Worm (Caenorhabditis elegans) whole organism, young adult: ENCODE results near the gene B0222.15.
A peak's percentile ranks its signal among the peaks of the same experiment; 100 is the strongest.

ENCODE experiments used
- B0035.1 ChIP-seq: sonication (generic microtip); optimal IDR thresholded peaks from 2 replicates; lab custom pipeline; 2016; ENCODE audit warnings: missing genetic modification characterization, mild to moderate bottlenecking, missing compliant biosample characterization, missing genotype, missing genetic modification reagents
- F10E7.11 ChIP-seq: sonication (generic microtip); optimal IDR thresholded peaks from 2 replicates; lab custom pipeline; 2017; ENCODE audit warnings: mild to moderate bottlenecking, missing genetic modification characterization, moderate library complexity, missing compliant biosample characterization
- F37B4.10 ChIP-seq: fragments of 200-800 bp; sonication (Bioruptor generic); IDR thresholded peaks from 2 replicates; pipeline ENCODE4 v1.3.6; 2022; ENCODE audit warnings: missing genetic modification characterization, missing compliant biosample characterization
- F55B11.4 ChIP-seq: sonication (generic microtip); optimal IDR thresholded peaks from 2 replicates; lab custom pipeline; 2016; ENCODE audit warnings: missing compliant biosample characterization, missing genetic modification characterization, borderline replicate concordance; ENCODE audit not compliant: insufficient read depth
- F57C9.4 ChIP-seq: sonication (generic microtip); optimal IDR thresholded peaks from 2 replicates; lab custom pipeline; 2017; ENCODE audit warnings: mild to moderate bottlenecking, missing genetic modification characterization, missing compliant biosample characterization
- Y53F4B.3 ChIP-seq: fragments of 200-800 bp; sonication (Bioruptor generic); IDR thresholded peaks from 2 replicates; pipeline ENCODE4 v1.3.6; 2022; ENCODE audit warnings: missing genetic modification reagents, missing genetic modification characterization, missing compliant biosample characterization
- Y56A3A.18 ChIP-seq: fragments of 200-800 bp; sonication (Bioruptor generic); IDR thresholded peaks from 2 replicates; pipeline ENCODE4 v1.3.6; 2022; ENCODE audit warnings: missing genetic modification reagents, missing genetic modification characterization, missing compliant biosample characterization
- Y79H2A.3 ChIP-seq: fragments of 200-800 bp; sonication (Bioruptor generic); conservative IDR thresholded peaks from 2 replicates; pipeline ENCODE4 v1.3.6; 2022; ENCODE audit warnings: missing genetic modification reagents, missing genetic modification characterization, missing compliant biosample characterization
- akir-1 ChIP-seq: fragments of 200-800 bp; sonication (Bioruptor generic); optimal IDR thresholded peaks from 2 replicates; lab custom pipeline; 2018; ENCODE audit warnings: mild to moderate bottlenecking, missing genetic modification characterization, moderate library complexity, missing compliant biosample characterization
- aptf-3 ChIP-seq: fragments of 200-800 bp; sonication (Bioruptor generic); IDR thresholded peaks from 2 replicates; pipeline ENCODE4 v1.3.6; 2022; ENCODE audit warnings: missing genetic modification characterization, missing compliant biosample characterization
- atf-7 ChIP-seq: sonication (generic microtip); optimal IDR thresholded peaks from 2 replicates; lab custom pipeline; 2017; ENCODE audit warnings: mild to moderate bottlenecking, missing genetic modification characterization, missing compliant biosample characterization
- attf-6 ChIP-seq: fragments of 200-800 bp; sonication (Bioruptor generic); IDR thresholded peaks from 2 replicates; pipeline ENCODE4 v1.3.6; 2022; ENCODE audit warnings: missing genetic modification reagents, missing genetic modification characterization, missing compliant biosample characterization
- bed-2 ChIP-seq: fragments of 200-800 bp; sonication (Bioruptor generic); IDR thresholded peaks from 2 replicates; pipeline ENCODE4 v1.3.6; 2022; ENCODE audit warnings: missing genetic modification reagents, missing genetic modification characterization, missing compliant biosample characterization
- chd-7 ChIP-seq: sonication (generic microtip); optimal IDR thresholded peaks from 2 replicates; lab custom pipeline; 2016; ENCODE audit warnings: mild to moderate bottlenecking, missing genetic modification characterization, moderate library complexity, missing compliant biosample characterization
- dox-1 ChIP-seq: fragments of 200-800 bp; sonication (Bioruptor generic); IDR thresholded peaks from 2 replicates; pipeline ENCODE4 v1.3.6; 2022; ENCODE audit warnings: missing genetic modification reagents, missing genetic modification characterization, missing compliant biosample characterization
- egl-18 ChIP-seq: fragments of 200-800 bp; sonication (Bioruptor generic); IDR thresholded peaks from 2 replicates; pipeline ENCODE4 v1.3.6; 2022; ENCODE audit warnings: missing genetic modification reagents, missing genetic modification characterization, missing compliant biosample characterization
- ekl-4 ChIP-seq: fragments of 200-800 bp; sonication (Bioruptor generic); IDR thresholded peaks from 2 replicates; pipeline ENCODE4 v1.3.6; 2022; ENCODE audit warnings: missing genetic modification reagents, missing genetic modification characterization, missing compliant biosample characterization
- hmg-1.2 ChIP-seq: fragments of 200-800 bp; sonication (Bioruptor generic); IDR thresholded peaks from 2 replicates; pipeline ENCODE4 v1.3.6; 2022; ENCODE audit warnings: missing genetic modification reagents, missing genetic modification characterization, missing compliant biosample characterization
- hmg-20 ChIP-seq: fragments of 200-800 bp; sonication (Bioruptor generic); IDR thresholded peaks from 2 replicates; pipeline ENCODE4 v1.3.6; 2022; ENCODE audit warnings: missing genetic modification reagents, missing genetic modification characterization, missing compliant biosample characterization
- hsf-1 ChIP-seq: fragments of 200-800 bp; sonication (Bioruptor generic); IDR thresholded peaks from 2 replicates; pipeline ENCODE4 v1.3.6; 2022; ENCODE audit warnings: missing genetic modification reagents, missing genetic modification characterization, missing compliant biosample characterization
- lag-1 ChIP-seq: fragments of 200-800 bp; sonication (Bioruptor generic); IDR thresholded peaks from 2 replicates; pipeline ENCODE4 v1.3.6; 2022; ENCODE audit warnings: missing genetic modification reagents, missing genetic modification characterization, missing compliant biosample characterization
- lin-54 ChIP-seq: fragments of 200-800 bp; sonication (Bioruptor generic); optimal IDR thresholded peaks from 2 replicates; lab custom pipeline; 2018; ENCODE audit warnings: mild to moderate bottlenecking, missing genetic modification characterization, missing compliant biosample characterization
- lir-1 ChIP-seq: fragments of 200-800 bp; sonication (Bioruptor generic); conservative IDR thresholded peaks from 2 replicates; pipeline ENCODE4 v1.3.6; 2022; ENCODE audit warnings: missing genetic modification reagents, missing genetic modification characterization, missing compliant biosample characterization
- madf-10 ChIP-seq: sonication (generic microtip); optimal IDR thresholded peaks from 2 replicates; lab custom pipeline; 2016; ENCODE audit warnings: mild to moderate bottlenecking, missing genetic modification characterization, missing compliant biosample characterization
- madf-8 ChIP-seq: fragments of 200-800 bp; sonication (Bioruptor generic); conservative IDR thresholded peaks from 2 replicates; pipeline ENCODE4 v1.3.6; 2022; ENCODE audit warnings: missing genetic modification reagents, missing genetic modification characterization, missing compliant biosample characterization
- mcd-1 ChIP-seq: fragments of 200-800 bp; sonication (Bioruptor generic); IDR thresholded peaks from 2 replicates; pipeline ENCODE4 v1.3.6; 2022; ENCODE audit warnings: missing genetic modification reagents, missing genetic modification characterization, missing compliant biosample characterization
- nhr-27 ChIP-seq: fragments of 200-800 bp; sonication (Bioruptor generic); optimal IDR thresholded peaks from 2 replicates; lab custom pipeline; 2018; ENCODE audit warnings: mild to moderate bottlenecking, missing genetic modification characterization, moderate library complexity, missing compliant biosample characterization
- nhr-80 ChIP-seq: sonication (generic microtip); optimal IDR thresholded peaks from 2 replicates; lab custom pipeline; 2016; ENCODE audit warnings: missing genetic modification characterization, missing compliant biosample characterization
- pha-4 ChIP-seq: fragments of 150-350 bp; sonication (generic microtip); optimal IDR thresholded peaks from 2 replicates; lab custom pipeline; 2014; ENCODE audit warnings: missing biosample characterization, missing genetic modification reagents, missing genetic modification characterization
- rcor-1 ChIP-seq: fragments of 200-800 bp; sonication (Bioruptor generic); IDR thresholded peaks from 2 replicates; pipeline ENCODE4 v1.3.6; 2022; ENCODE audit warnings: missing genetic modification reagents, missing genetic modification characterization, missing compliant biosample characterization
- rec-8 ChIP-seq, 2 experiments: sonication (generic microtip); optimal IDR thresholded peaks; 2 replicates each; lab custom pipeline; 2016; ENCODE audit warnings: mild to moderate bottlenecking in 2 of 2, missing genetic modification characterization in 2 of 2, missing genetic modification reagents in 2 of 2, missing genotype in 2 of 2, missing biosample characterization in 1 of 2, missing compliant biosample characterization in 1 of 2, moderate library complexity in 1 of 2
- sdz-38 ChIP-seq: sonication (generic microtip); optimal IDR thresholded peaks from 2 replicates; lab custom pipeline; 2016; ENCODE audit warnings: missing genotype, missing genetic modification characterization, missing compliant biosample characterization
- snpc-4 ChIP-seq, 5 experiments: fragments of 150-350 bp in 1 of 5; sonication (generic microtip) in 4 of 5; optimal IDR thresholded peaks; 2 replicates each; lab custom pipeline; 2014 to 2018; ENCODE audit warnings: missing genetic modification characterization in 5 of 5, missing biosample characterization in 3 of 5, antibody characterized with exemption in 2 of 5, mild to moderate bottlenecking in 2 of 5, missing compliant biosample characterization in 2 of 5, missing genotype in 2 of 5, moderate library complexity in 2 of 5, missing genetic modification reagents in 1 of 5
- somi-1 ChIP-seq: fragments of 200-800 bp; sonication (Bioruptor generic); optimal IDR thresholded peaks from 2 replicates; lab custom pipeline; 2018; ENCODE audit warnings: mild to moderate bottlenecking, missing genetic modification characterization, missing compliant biosample characterization
- sptf-2 ChIP-seq: fragments of 200-800 bp; sonication (Bioruptor generic); optimal IDR thresholded peaks from 2 replicates; lab custom pipeline; 2018; ENCODE audit warnings: mild to moderate bottlenecking, missing genetic modification characterization, missing compliant biosample characterization
- unc-130 ChIP-seq: sonication (generic microtip); optimal IDR thresholded peaks from 2 replicates; lab custom pipeline; 2016; ENCODE audit warnings: missing genetic modification reagents, missing genetic modification characterization, missing compliant biosample characterization
- ztf-26 ChIP-seq: sonication (generic microtip); optimal IDR thresholded peaks from 2 replicates; lab custom pipeline; 2017; ENCODE audit warnings: missing genetic modification characterization, missing compliant biosample characterization
- ztf-3 ChIP-seq: fragments of 200-800 bp; sonication (Bioruptor generic); optimal IDR thresholded peaks from 2 replicates; lab custom pipeline; 2018; ENCODE audit warnings: mild to moderate bottlenecking, missing genetic modification characterization, missing compliant biosample characterization

Gene B0222.15

ce11 chrV:9191406-9191805, 34.8 kb upstream of the B0222.15 start, which contains the start of gene sphr-1:
TSS of gene sphr-1 (plus strand) at chrV:9191610.
- TF ChIP-seq hmg-1.2 (GFP tag; lab: Robert Waterston, UW) (peak; percentile 65; the same call in 1 of the 2 replicates), ekl-4 (GFP tag; lab: Robert Waterston, UW) (no peak), Y56A3A.18 (GFP tag; lab: Robert Waterston, UW) (no peak)

ce11 chrV:9186028-9186427, 29.4 kb upstream of the B0222.15 start:
- TF ChIP-seq sdz-38, result no peak
- no peak for TF ChIP-seq nhr-80 (tag; lab: Kevin White, UChicago)
- no peak for TF ChIP-seq madf-8 (GFP tag; lab: Robert Waterston, UW)
- TF ChIP-seq somi-1 (GFP tag; lab: Kevin White, UChicago), result no peak
- no peak for TF ChIP-seq lir-1 (GFP tag; lab: Robert Waterston, UW)
- TF ChIP-seq attf-6 (GFP tag; lab: Robert Waterston, UW), result no peak
- no peak for TF ChIP-seq Y53F4B.3 (GFP tag; lab: Robert Waterston, UW)
- TF ChIP-seq rcor-1, result no peak
- TF ChIP-seq bed-2, result no peak

DNA sequence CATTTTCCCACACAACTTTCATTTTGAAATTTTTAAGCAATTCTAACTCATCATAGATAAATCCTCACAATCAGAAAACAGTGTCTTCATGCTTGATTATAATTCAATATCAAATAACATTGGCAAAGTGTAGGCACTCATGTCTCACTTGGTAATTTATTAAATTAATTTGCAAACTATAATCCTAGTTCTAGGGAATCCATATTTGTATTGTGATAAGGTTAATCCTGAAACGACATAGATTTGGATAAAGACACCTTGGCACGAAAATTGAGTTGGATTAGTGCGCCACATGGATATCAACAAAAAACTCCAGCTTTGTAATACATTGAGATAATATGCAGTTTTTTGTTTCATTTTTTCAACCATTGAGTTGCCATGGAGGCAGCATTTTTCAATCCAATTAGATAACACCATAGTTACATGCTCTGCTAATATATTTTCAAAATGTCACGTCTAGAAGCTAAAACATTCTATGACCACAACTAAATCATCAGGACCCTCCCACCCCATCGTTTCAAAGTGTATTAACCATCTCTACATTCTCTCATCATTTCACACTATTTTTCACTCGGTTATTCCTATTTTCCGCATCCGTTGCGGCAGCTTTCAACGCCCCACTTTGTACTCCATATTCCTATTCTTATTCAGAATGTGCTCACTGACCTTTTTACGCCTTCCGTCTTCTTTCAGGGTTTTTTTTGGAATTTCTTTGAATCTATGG, 27.3 kb upstream of the B0222.15 start:
- TF ChIP-seq lir-1 (GFP tag; lab: Robert Waterston, UW) (no peak), rec-8 (tag; optimal IDR thresholded peaks at IDR 0.05; lab: Kevin White, UChicago) (no peak), sptf-2 (GFP tag; lab: Kevin White, UChicago) (no peak), hmg-20 (GFP tag; lab: Robert Waterston, UW) (no peak), atf-7 (tag; lab: Kevin White, UChicago) (no peak), hsf-1 (GFP tag; lab: Robert Waterston, UW) (no peak), nhr-27 (tag; lab: Kevin White, UChicago) (no peak), pha-4 (tag; lab: Kevin White, UChicago) (no peak)

ce11 chrV:9181669-9182250, 25.2 kb upstream of the B0222.15 start, which contains the start of gene ptr-1:
TSS of gene ptr-1 (minus strand) at chrV:9181719.
- TF ChIP-seq F37B4.10, result 0 out of 2 replicates have a peak, but pooled peaks have one; percentile 44
- TF ChIP-seq ztf-26, result no peak
- no peak for TF ChIP-seq unc-130
- no peak for TF ChIP-seq lin-54 (GFP tag; lab: Kevin White, UChicago)
- no peak for TF ChIP-seq aptf-3 (GFP tag; lab: Robert Waterston, UW)

DNA sequence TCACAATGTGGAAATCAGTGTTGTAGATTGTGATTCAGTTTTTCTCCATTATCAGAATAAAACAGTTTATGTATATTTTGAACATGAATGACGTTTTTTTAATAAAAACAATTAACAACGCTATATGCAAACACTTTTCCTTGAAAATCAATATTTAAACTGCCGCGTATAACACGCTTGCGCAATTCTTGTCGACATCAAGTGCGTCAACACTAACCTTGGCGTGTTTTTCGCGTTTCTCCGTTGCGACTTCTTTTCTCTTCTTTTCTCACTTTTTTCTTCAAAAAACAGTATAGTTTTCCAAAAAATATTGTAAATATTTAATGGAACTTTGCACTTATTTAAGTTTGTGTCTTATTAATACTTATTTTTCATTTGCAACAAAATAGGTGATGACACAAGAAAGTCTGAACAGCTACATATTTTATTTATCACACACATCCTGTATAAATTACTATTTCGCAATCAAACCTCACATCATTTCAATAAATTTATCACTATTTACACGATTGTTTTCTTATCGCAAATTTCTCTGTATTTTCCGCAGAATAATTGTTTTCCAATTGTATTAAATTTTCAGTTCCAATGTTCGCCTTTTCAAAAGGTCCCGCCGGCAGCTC, 18.7 kb upstream of the B0222.15 start, which contains the start of gene spas-1:
spas-1 (plus strand) TSS at position 572 of the 620 bp plus-strand sequence.
- TF ChIP-seq ekl-4 (GFP tag; lab: Robert Waterston, UW) (peak; percentile 70; the same call in 1 of the 2 replicates), akir-1 (GFP tag; lab: Kevin White, UChicago) (no peak), F10E7.11 (tag; lab: Kevin White, UChicago) (no peak), B0035.1 (tag; lab: Kevin White, UChicago) (peak; percentile 10), lag-1 (no peak), nhr-27 (tag; lab: Kevin White, UChicago) (no peak), F55B11.4 (tag; lab: Kevin White, UChicago) (no peak), egl-18 (no peak), hmg-20 (GFP tag; lab: Robert Waterston, UW) (no peak), mcd-1 (GFP tag; lab: Robert Waterston, UW) (peak; percentile 84), F57C9.4 (tag; lab: Kevin White, UChicago) (no peak), madf-10 (tag; lab: Kevin White, UChicago) (peak; percentile 52), unc-130 (no peak), Y79H2A.3 (no peak), ztf-3 (GFP tag; lab: Kevin White, UChicago) (no peak), snpc-4 (GFP tag; optimal IDR thresholded peaks at IDR 0.05; lab: Kevin White, UChicago) (no peak), snpc-4 (tag; optimal IDR thresholded peaks at IDR 0.05; lab: Kevin White, UChicago) (peak in 1 of 4 experiments; percentile 76), chd-7 (tag; lab: Kevin White, UChicago) (no peak), somi-1 (GFP tag; lab: Kevin White, UChicago) (peak; percentile 25), dox-1 (GFP tag; lab: Robert Waterston, UW) (peak; percentile 85)
